Worm (Caenorhabditis elegans) whole organism, mixed stage, embryonic: ENCODE measurements around the gene ugt-64.

ENCODE experiments used
- lin-13 ChIP-seq: fragments of 150-350 bp; optimal IDR thresholded peaks from 2 replicates; lab custom pipeline; 2014; ENCODE audit warnings: missing biosample characterization, missing genetic modification characterization
- nhr-12 ChIP-seq: fragments of 150-350 bp; optimal IDR thresholded peaks from 2 replicates; lab custom pipeline; 2014; ENCODE audit warnings: missing biosample characterization, missing genetic modification characterization
- nhr-76 ChIP-seq: sonication (generic microtip); optimal IDR thresholded peaks from 2 replicates; lab custom pipeline; 2017; ENCODE audit warnings: missing biosample characterization, missing genetic modification characterization
- pha-4 ChIP-seq: fragments of 150-350 bp; optimal IDR thresholded peaks from 2 replicates; lab custom pipeline; 2018; ENCODE audit warnings: missing biosample characterization, missing genetic modification reagents, missing genetic modification characterization
- sptf-1 ChIP-seq: sonication (generic microtip); optimal IDR thresholded peaks from 2 replicates; lab custom pipeline; 2017; ENCODE audit warnings: mild to moderate bottlenecking, missing genetic modification characterization, moderate library complexity, missing compliant biosample characterization

ce11 chrV:3455135-3455747 lies 50.9 kb downstream of the ugt-64 start:
- TF ChIP-seq sptf-1 (tag; lab: Kevin White, UChicago) (no peak), nhr-12 (tag; lab: Kevin White, UChicago) (no peak), pha-4 (tag; lab: Kevin White, UChicago) (no peak), nhr-76 (no peak), lin-13 (tag; lab: Kevin White, UChicago) (no peak)
